Fruit fly (Drosophila melanogaster): ENCODE measurements around the gene Adss.
A peak's percentile ranks its signal among the peaks of the same experiment; 100 is the strongest.

The Adss gene

dm6 chr3R:20832689-20833524 is 2.5 kb upstream of the Adss start, which contains the start of gene Synd (continued):
- TF ChIP-seq Pdp1 (GFP tag; optimal IDR thresholded peaks at IDR 0.05), result peak in 1 of 2 experiments; percentile 91
- no peak for TF ChIP-seq ewg (GFP tag; optimal IDR thresholded peaks at IDR 0.05)
- TF ChIP-seq CG10366 (GFP tag; IDR thresholded peaks at IDR 0.05), result no peak
- no peak for TF ChIP-seq en (GFP tag; optimal IDR thresholded peaks at IDR 0.05)
- 0 out of 2 replicates have a peak, but pooled peaks have one; percentile 17 for TF ChIP-seq CG6689 (GFP tag; IDR thresholded peaks at IDR 0.05)
- TF ChIP-seq CG17612 (GFP tag; IDR thresholded peaks at IDR 0.05), result no peak
- TF ChIP-seq CG10959 (GFP tag; IDR thresholded peaks at IDR 0.05), result no peak
- TF ChIP-seq CG12299 (tag; optimal IDR thresholded peaks at IDR 0.05), result no peak
- no peak for TF ChIP-seq Hsf (GFP tag; optimal IDR thresholded peaks at IDR 0.05)
- TF ChIP-seq CG6254 (GFP tag; optimal IDR thresholded peaks at IDR 0.05), result no peak
- TF ChIP-seq CG15514 (GFP tag; optimal IDR thresholded peaks at IDR 0.05), result peak; percentile 25
- no peak for TF ChIP-seq pan (optimal IDR thresholded peaks at IDR 0.05)
- TF ChIP-seq pan (GFP tag; optimal IDR thresholded peaks at IDR 0.05 in 1 of 2, IDR thresholded peaks at IDR 0.05 in 1 of 2), result no peak
- 0 out of 2 replicates have a peak, but pooled peaks have one; percentile 23 for TF ChIP-seq Rx (GFP tag; IDR thresholded peaks at IDR 0.05)
- TF ChIP-seq Oli (tag; optimal IDR thresholded peaks at IDR 0.05), result no peak
- TF ChIP-seq gcm2 (GFP tag; optimal IDR thresholded peaks at IDR 0.05), result no peak
- no peak for TF ChIP-seq ftz-f1 (GFP tag; optimal IDR thresholded peaks at IDR 0.05)
- no peak for TF ChIP-seq CG31441 (GFP tag; IDR thresholded peaks at IDR 0.05)
- TF ChIP-seq insv (GFP tag; optimal IDR thresholded peaks at IDR 0.05), result peak in 1 of 2 experiments; percentile 28
- no peak for TF ChIP-seq ssp (GFP tag; IDR thresholded peaks at IDR 0.05)
- peak; percentile 35; the same call in 1 of the 3 replicates for TF ChIP-seq dysf (GFP tag; IDR thresholded peaks at IDR 0.05)
- TF ChIP-seq gce (GFP tag; IDR thresholded peaks at IDR 0.05), result no peak
- no peak for TF ChIP-seq da (GFP tag; optimal IDR thresholded peaks at IDR 0.05)
- TF ChIP-seq hbn (GFP tag; IDR thresholded peaks at IDR 0.05; ENCODE audit: partially characterized antibody), result peak; percentile 31; the same call in 1 of the 2 replicates
- no peak for TF ChIP-seq CG1233 (GFP tag; optimal IDR thresholded peaks at IDR 0.05)
- TF ChIP-seq pita (GFP tag; optimal IDR thresholded peaks at IDR 0.05), result no peak
- no peak for TF ChIP-seq NC2α (GFP tag; optimal IDR thresholded peaks at IDR 0.05)
- TF ChIP-seq ken (GFP tag; IDR thresholded peaks at IDR 0.05), result no peak
- no peak for TF ChIP-seq Hey (tag; optimal IDR thresholded peaks at IDR 0.05)
- no peak for TF ChIP-seq CG12391 (tag; optimal IDR thresholded peaks at IDR 0.05)
- TF ChIP-seq CG13123 (GFP tag; optimal IDR thresholded peaks at IDR 0.05), result no peak
- TF ChIP-seq zf30C (GFP tag; optimal IDR thresholded peaks at IDR 0.05), result no peak
- peak; percentile 1 for TF ChIP-seq nau (GFP tag; optimal IDR thresholded peaks at IDR 0.05)
- no peak for TF ChIP-seq CG10654 (GFP tag; optimal IDR thresholded peaks at IDR 0.05)
- TF ChIP-seq pho (GFP tag; optimal IDR thresholded peaks at IDR 0.05), result no peak
- no peak for TF ChIP-seq Gug (GFP tag; IDR thresholded peaks at IDR 0.05)
- TF ChIP-seq CG3407 (GFP tag; optimal IDR thresholded peaks at IDR 0.05), result no peak
- TF ChIP-seq maf-S (GFP tag; optimal IDR thresholded peaks at IDR 0.05), result no peak
- no peak for TF ChIP-seq CG6854 (GFP tag; optimal IDR thresholded peaks at IDR 0.05)
- TF ChIP-seq crc (GFP tag; optimal IDR thresholded peaks at IDR 0.05), result no peak
- TF ChIP-seq CG17359 (tag; optimal IDR thresholded peaks at IDR 0.05), result peak; percentile 6
- TF ChIP-seq Hr3 (GFP tag; optimal IDR thresholded peaks at IDR 0.05), result no peak
- TF ChIP-seq Adf1 (GFP tag; IDR thresholded peaks at IDR 0.05), result peak; percentile 8; the same call in 1 of the 2 replicates
- TF ChIP-seq E2f2 (GFP tag; IDR thresholded peaks at IDR 0.05), result 0 out of 2 replicates have a peak, but pooled peaks have one; percentile 9
- TF ChIP-seq Doc2 (GFP tag; IDR thresholded peaks at IDR 0.05), result no peak
- TF ChIP-seq gro (GFP tag; optimal IDR thresholded peaks at IDR 0.05), result peak; percentile 43
- TF ChIP-seq CG1603 (tag; optimal IDR thresholded peaks at IDR 0.05), result peak; percentile 53
- TF ChIP-seq CG11247 (GFP tag; IDR thresholded peaks at IDR 0.05), result no peak
- peak; percentile 85 for TF ChIP-seq CG9797 (GFP tag; optimal IDR thresholded peaks at IDR 0.05)
- no peak for TF ChIP-seq Asciz (GFP tag; optimal IDR thresholded peaks at IDR 0.05)
